Comparison of ENCODE assay signal across 1 fruit fly cellular context in the genomic region with DNA sequence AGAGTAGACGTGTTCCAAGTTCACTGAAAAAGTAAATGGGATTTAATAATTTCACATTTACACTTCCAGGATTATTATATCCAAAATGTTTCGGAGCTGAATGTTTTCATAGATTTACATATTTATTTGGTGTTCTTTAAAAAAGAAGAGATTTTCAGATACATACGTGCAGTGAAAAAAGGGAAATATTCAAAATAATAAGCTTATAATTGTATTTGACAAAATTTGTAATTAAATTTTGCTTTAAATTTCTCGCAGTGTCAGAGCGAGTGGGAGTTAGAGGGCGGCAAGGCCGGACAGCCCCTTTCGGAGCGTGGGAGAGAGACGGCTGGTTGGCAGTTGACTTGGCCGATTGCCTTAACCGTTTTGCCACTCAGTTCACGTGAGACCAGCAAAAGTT.
TF ChIP-seq lines count a peak whose summit lies in the region.

A gene (plus strand): TSS at position 388 of the 400 bp plus-strand sequence.

TF ChIP-seq in whole organism, embryonic, 481 proteins besides CTCF, POLR2A, EP300 and RAD21 (continued from another document and continues in another):
- TF ChIP-seq emc (GFP tag; optimal IDR thresholded peaks at IDR 0.05; lab: Kevin White, UChicago) (no peak), CG30431 (GFP tag; optimal IDR thresholded peaks at IDR 0.05; lab: Kevin White, UChicago) (peak; percentile 5), CG6175 (GFP tag; IDR thresholded peaks at IDR 0.05; lab: Robert Waterston, UW) (no peak), btn (GFP tag; optimal IDR thresholded peaks at IDR 0.05; lab: Kevin White, UChicago) (no peak), eyg (GFP tag; optimal IDR thresholded peaks at IDR 0.05; lab: Kevin White, UChicago) (peak; percentile 17), pnt (GFP tag; optimal IDR thresholded peaks at IDR 0.05; lab: Kevin White, UChicago) (peak; percentile 28), Atf3 (GFP tag; optimal IDR thresholded peaks at IDR 0.05; lab: Kevin White, UChicago) (no peak), CG8765 (GFP tag; IDR thresholded peaks at IDR 0.05; lab: Robert Waterston, UW) (no peak), ewg (GFP tag; optimal IDR thresholded peaks at IDR 0.05; lab: Kevin White, UChicago) (peak; percentile 37), Fer2 (tag; optimal IDR thresholded peaks at IDR 0.05; lab: Kevin White, UChicago) (peak; percentile 55), BEAF-32 (GFP tag; optimal IDR thresholded peaks at IDR 0.05; lab: Kevin White, UChicago) (no peak), Nf-YB (GFP tag; optimal IDR thresholded peaks at IDR 0.05; lab: Kevin White, UChicago) (peak; percentile 46), grau (tag; optimal IDR thresholded peaks at IDR 0.05; lab: Kevin White, UChicago) (peak; percentile 87), h (optimal IDR thresholded peaks at IDR 0.05; lab: Kevin White, UChicago) (no peak), Poxn (GFP tag; IDR thresholded peaks at IDR 0.05; lab: Robert Waterston, UW) (no peak), pzg (GFP tag; optimal IDR thresholded peaks at IDR 0.05; lab: Kevin White, UChicago) (no peak), CG16863 (GFP tag; optimal IDR thresholded peaks at IDR 0.05; lab: Kevin White, UChicago) (peak; percentile 31), CG7786 (GFP tag; optimal IDR thresholded peaks at IDR 0.05; lab: Kevin White, UChicago) (peak; percentile 71), Ravus (GFP tag; IDR thresholded peaks at IDR 0.05; lab: Robert Waterston, UW) (no peak), Blimp-1 (GFP tag; optimal IDR thresholded peaks at IDR 0.05; lab: Kevin White, UChicago) (peak; percentile 73), CG4617 (GFP tag; optimal IDR thresholded peaks at IDR 0.05; lab: Kevin White, UChicago; ENCODE audit: borderline replicate concordance) (peak; percentile 0), usp (GFP tag; optimal IDR thresholded peaks at IDR 0.05; lab: Kevin White, UChicago) (no peak), mirr (GFP tag; optimal IDR thresholded peaks at IDR 0.05; lab: Kevin White, UChicago) (no peak), wor (GFP tag; IDR thresholded peaks at IDR 0.05; lab: Robert Waterston, UW) (peak; percentile 60; the same call in 1 of the 2 replicates), hb (GFP tag; IDR thresholded peaks at IDR 0.05; lab: Robert Waterston, UW; ENCODE audit: partially characterized antibody) (no peak), tin (GFP tag; optimal IDR thresholded peaks at IDR 0.05; lab: Kevin White, UChicago) (peak; percentile 44), CG10321 (GFP tag; IDR thresholded peaks at IDR 0.05; lab: Robert Waterston, UW) (peak; percentile 49; the same call in 1 of the 2 replicates), Fer3 (tag; optimal IDR thresholded peaks at IDR 0.05; lab: Kevin White, UChicago) (peak; percentile 86), CG2678 (tag; optimal IDR thresholded peaks at IDR 0.05; lab: Kevin White, UChicago) (peak; percentile 92), CG32767 (GFP tag; IDR thresholded peaks at IDR 0.05; lab: Robert Waterston, UW) (peak; percentile 19; the same call in 1 of the 2 replicates), CG7357 (GFP tag; IDR thresholded peaks at IDR 0.05; lab: Robert Waterston, UW) (peak; percentile 67; the same call in 2 of the 3 replicates), CG6813 (GFP tag; optimal IDR thresholded peaks at IDR 0.05; lab: Kevin White, UChicago) (peak; percentile 54), CG11456 (GFP tag; IDR thresholded peaks at IDR 0.05; lab: Robert Waterston, UW) (peak; percentile 63; the same call in 2 of the 3 replicates), CG11723 (GFP tag; optimal IDR thresholded peaks at IDR 0.05; lab: Kevin White, UChicago) (peak; percentile 33), CG34224 (GFP tag; IDR thresholded peaks at IDR 0.05; lab: Robert Waterston, UW; ENCODE audit: partially characterized antibody) (no peak), vnd (GFP tag; IDR thresholded peaks at IDR 0.05; lab: Robert Waterston, UW; ENCODE audit: partially characterized antibody) (no peak), CG9876 (GFP tag; optimal IDR thresholded peaks at IDR 0.05; lab: Kevin White, UChicago) (no peak), ranshi (GFP tag; IDR thresholded peaks at IDR 0.05; lab: Robert Waterston, UW) (peak; percentile 64; the same call in 1 of the 2 replicates), CG2712 (tag; optimal IDR thresholded peaks at IDR 0.05; lab: Kevin White, UChicago) (peak; percentile 73), dmrt11E (tag; optimal IDR thresholded peaks at IDR 0.05; lab: Kevin White, UChicago) (no peak), sens-2 (GFP tag; IDR thresholded peaks at IDR 0.05; lab: Robert Waterston, UW) (no peak), seq (GFP tag; IDR thresholded peaks at IDR 0.05; lab: Robert Waterston, UW) (peak; percentile 54; the same call in 1 of the 2 replicates), pum (GFP tag; optimal IDR thresholded peaks at IDR 0.05; lab: Kevin White, UChicago) (peak; percentile 52), Mad (GFP tag; optimal IDR thresholded peaks at IDR 0.05; lab: Kevin White, UChicago) (peak; percentile 16), CG8281 (tag; optimal IDR thresholded peaks at IDR 0.05; lab: Kevin White, UChicago) (peak; percentile 37), eve (GFP tag; optimal IDR thresholded peaks at IDR 0.05; lab: Kevin White, UChicago) (no peak), bab2 (GFP tag; optimal IDR thresholded peaks at IDR 0.05; lab: Kevin White, UChicago) (peak; percentile 65), Stat92E (GFP tag; optimal IDR thresholded peaks at IDR 0.05; lab: Kevin White, UChicago) (no peak), CG17802 (tag; optimal IDR thresholded peaks at IDR 0.05; lab: Kevin White, UChicago) (no peak), crp (GFP tag; optimal IDR thresholded peaks at IDR 0.05; lab: Kevin White, UChicago) (peak in 1 of 2 experiments; percentile 17), HmgZ (tag; optimal IDR thresholded peaks at IDR 0.05; lab: Kevin White, UChicago) (peak; percentile 79), Sin3A (optimal IDR thresholded peaks at IDR 0.05; lab: Kevin White, UChicago) (no peak), trem (tag; optimal IDR thresholded peaks at IDR 0.05; lab: Kevin White, UChicago) (no peak), NK7.1 (GFP tag; optimal IDR thresholded peaks at IDR 0.05; lab: Kevin White, UChicago) (no peak), CG13894 (tag; optimal IDR thresholded peaks at IDR 0.05; lab: Kevin White, UChicago) (no peak), grn (GFP tag; optimal IDR thresholded peaks at IDR 0.05; lab: Kevin White, UChicago) (no peak), CG12391 (tag; optimal IDR thresholded peaks at IDR 0.05; lab: Kevin White, UChicago) (peak; percentile 80), CG1832 (GFP tag; optimal IDR thresholded peaks at IDR 0.05; lab: Kevin White, UChicago) (no peak), amos (GFP tag; IDR thresholded peaks at IDR 0.05; lab: Robert Waterston, UW; ENCODE audit: partially characterized antibody) (no peak), CG31365 (tag; optimal IDR thresholded peaks at IDR 0.05; lab: Kevin White, UChicago) (no peak), Hr51 (GFP tag; optimal IDR thresholded peaks at IDR 0.05; lab: Kevin White, UChicago) (peak in 1 of 2 experiments; percentile 90), Camta (GFP tag; optimal IDR thresholded peaks at IDR 0.05; lab: Kevin White, UChicago) (no peak), CG7839 (tag; optimal IDR thresholded peaks at IDR 0.05; lab: Kevin White, UChicago) (peak; percentile 88), sug (tag; optimal IDR thresholded peaks at IDR 0.05; lab: Kevin White, UChicago) (peak; percentile 82), cato (GFP tag; optimal IDR thresholded peaks at IDR 0.05; lab: Kevin White, UChicago; ENCODE audit: borderline replicate concordance) (peak; percentile 1), ATbp (GFP tag; optimal IDR thresholded peaks at IDR 0.05; lab: Kevin White, UChicago) (peak; percentile 67), jumu (GFP tag; optimal IDR thresholded peaks at IDR 0.05; lab: Kevin White, UChicago) (peak; percentile 8), CG10267 (tag; optimal IDR thresholded peaks at IDR 0.05; lab: Kevin White, UChicago) (peak; percentile 52), CG7271 (tag; optimal IDR thresholded peaks at IDR 0.05; lab: Kevin White, UChicago) (no peak), Six4 (GFP tag; optimal IDR thresholded peaks at IDR 0.05; lab: Kevin White, UChicago) (peak; percentile 51), BtbVII (GFP tag; optimal IDR thresholded peaks at IDR 0.05; lab: Kevin White, UChicago) (peak; percentile 70), crc (GFP tag; optimal IDR thresholded peaks at IDR 0.05; lab: Kevin White, UChicago) (no peak), CG6683 (GFP tag; optimal IDR thresholded peaks at IDR 0.05; lab: Kevin White, UChicago) (peak; percentile 62), ems (GFP tag; optimal IDR thresholded peaks at IDR 0.05; lab: Kevin White, UChicago) (peak; percentile 48), mld (GFP tag; IDR thresholded peaks at IDR 0.05; lab: Robert Waterston, UW; ENCODE audit: partially characterized antibody) (no peak), CG12104 (GFP tag; optimal IDR thresholded peaks at IDR 0.05; lab: Kevin White, UChicago) (peak; percentile 69), Meics (GFP tag; optimal IDR thresholded peaks at IDR 0.05; lab: Kevin White, UChicago) (peak; percentile 87), CG8944 (GFP tag; optimal IDR thresholded peaks at IDR 0.05; lab: Kevin White, UChicago) (peak; percentile 34), sc (optimal IDR thresholded peaks at IDR 0.05; lab: Kevin White, UChicago) (no peak), sc (GFP tag; optimal IDR thresholded peaks at IDR 0.05; lab: Kevin White, UChicago) (peak; percentile 14), CG18599 (GFP tag; optimal IDR thresholded peaks at IDR 0.05; lab: Kevin White, UChicago) (peak; percentile 92), Kr (GFP tag; optimal IDR thresholded peaks at IDR 0.05; lab: Kevin White, UChicago) (no peak), CG10431 (GFP tag; optimal IDR thresholded peaks at IDR 0.05; lab: Kevin White, UChicago) (no peak), dan (GFP tag; IDR thresholded peaks at IDR 0.05; lab: Robert Waterston, UW) (no peak), Optix (GFP tag; IDR thresholded peaks at IDR 0.05; lab: Robert Waterston, UW) (no peak), Hr39 (optimal IDR thresholded peaks at IDR 0.05; lab: Kevin White, UChicago) (no peak), H2.0 (GFP tag; IDR thresholded peaks at IDR 0.05; lab: Robert Waterston, UW) (peak; percentile 31; the same call in 1 of the 2 replicates), NC2β (GFP tag; optimal IDR thresholded peaks at IDR 0.05; lab: Kevin White, UChicago) (peak; percentile 45), CG14667 (GFP tag; IDR thresholded peaks at IDR 0.05; lab: Robert Waterston, UW) (peak; percentile 49; the same call in 1 of the 2 replicates), esg (GFP tag; conservative IDR thresholded peaks at IDR 0.05; lab: Robert Waterston, UW) (peak; percentile 70), Hr3 (GFP tag; optimal IDR thresholded peaks at IDR 0.05; lab: Kevin White, UChicago) (peak; percentile 61), nau (GFP tag; optimal IDR thresholded peaks at IDR 0.05; lab: Kevin White, UChicago) (peak; percentile 46), Dip3 (GFP tag; optimal IDR thresholded peaks at IDR 0.05; lab: Kevin White, UChicago) (peak; percentile 65), org-1 (GFP tag; optimal IDR thresholded peaks at IDR 0.05; lab: Kevin White, UChicago) (peak; percentile 71), zfh2 (GFP tag; optimal IDR thresholded peaks at IDR 0.05; lab: Kevin White, UChicago) (peak; percentile 61), ftz-f1 (GFP tag; optimal IDR thresholded peaks at IDR 0.05; lab: Kevin White, UChicago) (peak; percentile 69), Gug (GFP tag; IDR thresholded peaks at IDR 0.05; lab: Robert Waterston, UW) (peak; percentile 38; the same call in 1 of the 4 replicates), Usf (GFP tag; optimal IDR thresholded peaks at IDR 0.05; lab: Kevin White, UChicago) (peak; percentile 58), MBD-R2 (GFP tag; IDR thresholded peaks at IDR 0.05; lab: Robert Waterston, UW) (0 out of 2 replicates have a peak, but pooled peaks have one; percentile 31), HmgD (GFP tag; optimal IDR thresholded peaks at IDR 0.05; lab: Kevin White, UChicago) (no peak), CG14441 (GFP tag; IDR thresholded peaks at IDR 0.05; lab: Robert Waterston, UW) (peak; percentile 65), MTF-1 (GFP tag; optimal IDR thresholded peaks at IDR 0.05; lab: Kevin White, UChicago; ENCODE audit: borderline replicate concordance) (no peak), CG8478 (optimal IDR thresholded peaks at IDR 0.05; lab: Kevin White, UChicago) (no peak), CG3847 (GFP tag; IDR thresholded peaks at IDR 0.05; lab: Robert Waterston, UW) (peak; percentile 67), stc (GFP tag; IDR thresholded peaks at IDR 0.05; lab: Robert Waterston, UW) (peak; percentile 51), CG8388 (GFP tag; optimal IDR thresholded peaks at IDR 0.05; lab: Kevin White, UChicago) (peak; percentile 65), Ptx1 (GFP tag; IDR thresholded peaks at IDR 0.05; lab: Robert Waterston, UW) (peak; percentile 77), kah (GFP tag; optimal IDR thresholded peaks at IDR 0.05; lab: Kevin White, UChicago) (peak; percentile 46), NFAT (GFP tag; IDR thresholded peaks at IDR 0.05; lab: Robert Waterston, UW) (no peak; the same call in 1 of the 2 replicates), Xrp1 (GFP tag; IDR thresholded peaks at IDR 0.05; lab: Robert Waterston, UW) (peak; percentile 53; the same call in 1 of the 2 replicates), CG6689 (GFP tag; IDR thresholded peaks at IDR 0.05; lab: Robert Waterston, UW) (peak; percentile 60), CG10274 (GFP tag; optimal IDR thresholded peaks at IDR 0.05; lab: Kevin White, UChicago) (peak; percentile 11), CG11504 (tag; optimal IDR thresholded peaks at IDR 0.05; lab: Kevin White, UChicago) (peak; percentile 86), CG1603 (tag; optimal IDR thresholded peaks at IDR 0.05; lab: Kevin White, UChicago) (peak; percentile 36), CG10147 (GFP tag; optimal IDR thresholded peaks at IDR 0.05; lab: Kevin White, UChicago) (peak; percentile 71), CoRest (tag; optimal IDR thresholded peaks at IDR 0.05; lab: Kevin White, UChicago) (peak; percentile 85), YL-1 (GFP tag; optimal IDR thresholded peaks at IDR 0.05; lab: Kevin White, UChicago) (no peak), Xbp1 (GFP tag; optimal IDR thresholded peaks at IDR 0.05; lab: Kevin White, UChicago) (peak; percentile 77), CG1024 (GFP tag; IDR thresholded peaks at IDR 0.05; lab: Robert Waterston, UW) (no peak), gcm (GFP tag; optimal IDR thresholded peaks at IDR 0.05; lab: Kevin White, UChicago) (peak; percentile 43), pros (GFP tag; optimal IDR thresholded peaks at IDR 0.05; lab: Kevin White, UChicago) (no peak), her (GFP tag; optimal IDR thresholded peaks at IDR 0.05; lab: Kevin White, UChicago) (peak; percentile 39), Doc2 (GFP tag; IDR thresholded peaks at IDR 0.05; lab: Robert Waterston, UW) (no peak), HLH4C (GFP tag; IDR thresholded peaks at IDR 0.05; lab: Robert Waterston, UW; ENCODE audit: partially characterized antibody) (no peak), CG3995 (GFP tag; optimal IDR thresholded peaks at IDR 0.05; lab: Kevin White, UChicago) (peak; percentile 11)
